Worm (Caenorhabditis elegans): Measurements from ENCODE around the gene siah-1.

DNA sequence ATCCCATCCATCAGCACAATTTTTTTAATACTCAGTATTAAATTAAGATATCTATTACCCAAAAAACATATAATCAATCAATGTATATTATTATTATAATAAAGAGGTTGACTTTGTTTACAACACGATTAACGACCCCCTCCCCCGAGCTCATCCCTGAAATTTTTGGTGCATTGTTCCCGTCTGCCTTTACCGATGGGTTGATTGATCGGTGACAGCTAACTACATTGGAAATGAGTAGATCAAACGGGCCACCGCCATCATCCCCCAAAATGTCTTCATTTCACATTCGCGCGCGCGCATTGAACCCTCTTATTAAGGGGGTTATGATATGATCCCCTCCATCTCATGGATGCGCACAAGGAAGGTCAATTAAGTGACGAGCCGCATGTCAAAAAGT lies 16.0 kb downstream of the siah-1 start:
- no peak for TF ChIP-seq F13H6.1 (tag; optimal IDR thresholded peaks at IDR 0.05)
- TF ChIP-seq nhr-77 (tag; optimal IDR thresholded peaks at IDR 0.05): no peak
- TF ChIP-seq mdl-1 (tag; optimal IDR thresholded peaks at IDR 0.05): no peak
- TF ChIP-seq zag-1 (tag; optimal IDR thresholded peaks at IDR 0.05): no peak
- no peak for TF ChIP-seq unc-39 (tag; optimal IDR thresholded peaks at IDR 0.05)
- no peak for TF ChIP-seq ztf-4 (tag; optimal IDR thresholded peaks at IDR 0.05)

Data from whole organism, L2 larva.